Worm (Caenorhabditis elegans) whole organism, young adult: Measurements from ENCODE around the gene lec-11.
"Not testable (repeated sequence)": the region's sequence is repeated elsewhere in the genome, so short reads cannot be mapped to it uniquely, and the experiment has no call there.

ENCODE experiments used
- C17E4.6 ChIP-seq: fragments of 200-800 bp; sonication (Bioruptor generic); IDR thresholded peaks from 2 replicates; pipeline ENCODE4 v1.3.6; 2022; ENCODE audit warnings: missing genetic modification reagents, missing genetic modification characterization, missing compliant biosample characterization
- D2030.7 ChIP-seq: fragments of 200-800 bp; sonication (Bioruptor generic); IDR thresholded peaks from 2 replicates; pipeline ENCODE4 v1.3.6; 2022; ENCODE audit warnings: missing genetic modification reagents, missing genetic modification characterization, missing compliant biosample characterization
- F23B12.7 ChIP-seq: sonication (generic microtip); optimal IDR thresholded peaks from 2 replicates; lab custom pipeline; 2017; ENCODE audit warnings: missing genetic modification characterization, mild to moderate bottlenecking, missing compliant biosample characterization, antibody characterized with exemption, moderate library complexity; ENCODE audit not compliant: insufficient read depth
- F33H1.4 ChIP-seq: fragments of 200-800 bp; sonication (Bioruptor generic); IDR thresholded peaks from 2 replicates; pipeline ENCODE4 v1.3.6; 2022; ENCODE audit warnings: missing genetic modification reagents, missing genetic modification characterization, missing compliant biosample characterization
- F57A8.1 ChIP-seq: fragments of 200-800 bp; sonication (Bioruptor generic); optimal IDR thresholded peaks from 2 replicates; lab custom pipeline; 2018; ENCODE audit warnings: mild to moderate bottlenecking, missing genetic modification characterization, moderate library complexity, missing compliant biosample characterization
- K12H6.12 ChIP-seq: fragments of 200-800 bp; sonication (Bioruptor generic); optimal IDR thresholded peaks from 2 replicates; lab custom pipeline; 2018; ENCODE audit warnings: mild to moderate bottlenecking, missing genetic modification characterization, missing compliant biosample characterization
- Y53F4B.3 ChIP-seq: fragments of 200-800 bp; sonication (Bioruptor generic); IDR thresholded peaks from 2 replicates; pipeline ENCODE4 v1.3.6; 2022; ENCODE audit warnings: missing genetic modification reagents, missing genetic modification characterization, missing compliant biosample characterization
- Y79H2A.3 ChIP-seq: fragments of 200-800 bp; sonication (Bioruptor generic); conservative IDR thresholded peaks from 2 replicates; pipeline ENCODE4 v1.3.6; 2022; ENCODE audit warnings: missing genetic modification reagents, missing genetic modification characterization, missing compliant biosample characterization
- akir-1 ChIP-seq: fragments of 200-800 bp; sonication (Bioruptor generic); optimal IDR thresholded peaks from 2 replicates; lab custom pipeline; 2018; ENCODE audit warnings: mild to moderate bottlenecking, missing genetic modification characterization, moderate library complexity, missing compliant biosample characterization
- cebp-1 ChIP-seq, 2 experiments: fragments of 200-800 bp in 1 of 2; sonication (Bioruptor generic) in 1 of 2; sonication (generic microtip) in 1 of 2; IDR thresholded peaks in 1 of 2; optimal IDR thresholded peaks in 1 of 2; 2 replicates each; pipeline versions ENCODE4 v1.3.6 to Lab custom; 2017 to 2022; ENCODE audit warnings: missing compliant biosample characterization in 2 of 2, missing genetic modification characterization in 2 of 2, mild to moderate bottlenecking in 1 of 2, missing genetic modification reagents in 1 of 2, moderate library complexity in 1 of 2
- cebp-2 ChIP-seq: fragments of 200-800 bp; sonication (Bioruptor generic); IDR thresholded peaks from 2 replicates; pipeline ENCODE4 v1.3.6; 2022; ENCODE audit warnings: missing genetic modification characterization, missing compliant biosample characterization
- ceh-100 ChIP-seq: fragments of 200-800 bp; sonication (Bioruptor generic); IDR thresholded peaks from 2 replicates; pipeline ENCODE4 v1.3.6; 2022; ENCODE audit warnings: missing genetic modification reagents, missing genetic modification characterization, missing compliant biosample characterization
- ceh-40 ChIP-seq: fragments of 200-800 bp; sonication (Bioruptor generic); IDR thresholded peaks from 2 replicates; pipeline ENCODE4 v1.3.6; 2022; ENCODE audit warnings: missing genetic modification characterization, missing compliant biosample characterization
- dpl-1 ChIP-seq: fragments of 150-350 bp; optimal IDR thresholded peaks from 2 replicates; lab custom pipeline; 2014; ENCODE audit warnings: missing biosample characterization, missing genetic modification reagents, missing genetic modification characterization
- efl-1 ChIP-seq: fragments of 150-350 bp; optimal IDR thresholded peaks from 2 replicates; lab custom pipeline; 2014; ENCODE audit warnings: missing biosample characterization, missing genetic modification reagents, missing genetic modification characterization
- egrh-3 ChIP-seq: fragments of 200-800 bp; sonication (Bioruptor generic); IDR thresholded peaks from 2 replicates; pipeline ENCODE4 v1.3.6; 2022; ENCODE audit warnings: missing genetic modification reagents, missing genetic modification characterization, missing compliant biosample characterization
- ekl-4 ChIP-seq: fragments of 200-800 bp; sonication (Bioruptor generic); IDR thresholded peaks from 2 replicates; pipeline ENCODE4 v1.3.6; 2022; ENCODE audit warnings: missing genetic modification reagents, missing genetic modification characterization, missing compliant biosample characterization
- gei-17 ChIP-seq: fragments of 200-800 bp; sonication (Bioruptor generic); optimal IDR thresholded peaks from 2 replicates; lab custom pipeline; 2018; ENCODE audit warnings: mild to moderate bottlenecking, missing genetic modification characterization, missing compliant biosample characterization
- hlh-12 ChIP-seq: sonication (generic microtip); optimal IDR thresholded peaks from 2 replicates; lab custom pipeline; 2016; ENCODE audit warnings: missing genetic modification characterization, missing compliant biosample characterization
- hlh-26 ChIP-seq: fragments of 200-800 bp; sonication (Bioruptor generic); conservative IDR thresholded peaks from 2 replicates; pipeline ENCODE4 v1.3.6; 2022; ENCODE audit warnings: missing genetic modification reagents, missing genetic modification characterization, missing compliant biosample characterization
- hmg-1.2 ChIP-seq: fragments of 200-800 bp; sonication (Bioruptor generic); IDR thresholded peaks from 2 replicates; pipeline ENCODE4 v1.3.6; 2022; ENCODE audit warnings: missing genetic modification reagents, missing genetic modification characterization, missing compliant biosample characterization
- let-526 ChIP-seq: fragments of 200-800 bp; sonication (Bioruptor generic); IDR thresholded peaks from 2 replicates; pipeline ENCODE4 v1.3.6; 2022; ENCODE audit warnings: missing genetic modification reagents, missing genetic modification characterization, missing compliant biosample characterization
- let-607 ChIP-seq, 2 experiments: fragments of 200-800 bp in 1 of 2; sonication (Bioruptor generic) in 1 of 2; sonication (generic microtip) in 1 of 2; optimal IDR thresholded peaks; 2 replicates each; lab custom pipeline; 2016 to 2018; ENCODE audit warnings: mild to moderate bottlenecking in 2 of 2, missing compliant biosample characterization in 2 of 2, missing genetic modification characterization in 2 of 2, moderate library complexity in 2 of 2, missing genotype in 1 of 2
- lin-35 ChIP-seq, 3 experiments: fragments of 150-350 bp in 2 of 3; sonication (generic microtip) in 1 of 3; optimal IDR thresholded peaks; 2 replicates each; lab custom pipeline; 2014 to 2018; ENCODE audit warnings: missing biosample characterization in 3 of 3, missing genetic modification characterization in 3 of 3, missing genetic modification reagents in 3 of 3
- lin-54 ChIP-seq: fragments of 200-800 bp; sonication (Bioruptor generic); optimal IDR thresholded peaks from 2 replicates; lab custom pipeline; 2018; ENCODE audit warnings: mild to moderate bottlenecking, missing genetic modification characterization, missing compliant biosample characterization
- madf-3 ChIP-seq: fragments of 200-800 bp; sonication (Bioruptor generic); IDR thresholded peaks from 2 replicates; pipeline ENCODE4 v1.3.6; 2022; ENCODE audit warnings: missing genetic modification reagents, missing genetic modification characterization, missing compliant biosample characterization
- madf-6 ChIP-seq: fragments of 200-800 bp; sonication (Bioruptor generic); IDR thresholded peaks from 2 replicates; pipeline ENCODE4 v1.3.6; 2022; ENCODE audit warnings: missing genetic modification reagents, missing genetic modification characterization, missing compliant biosample characterization
- mcd-1 ChIP-seq: fragments of 200-800 bp; sonication (Bioruptor generic); IDR thresholded peaks from 2 replicates; pipeline ENCODE4 v1.3.6; 2022; ENCODE audit warnings: missing genetic modification reagents, missing genetic modification characterization, missing compliant biosample characterization
- mel-28 ChIP-seq: sonication (generic microtip); optimal IDR thresholded peaks from 2 replicates; lab custom pipeline; 2016; ENCODE audit warnings: borderline replicate concordance, mild to moderate bottlenecking, missing genetic modification characterization, missing compliant biosample characterization
- mes-4 ChIP-seq: sonication (generic microtip); optimal IDR thresholded peaks from 2 replicates; lab custom pipeline; 2016; ENCODE audit warnings: missing genotype, missing genetic modification characterization, missing compliant biosample characterization
- mxl-1 ChIP-seq: sonication (generic microtip); optimal IDR thresholded peaks from 2 replicates; lab custom pipeline; 2016; ENCODE audit warnings: missing genetic modification characterization, missing compliant biosample characterization
- nhr-80 ChIP-seq: sonication (generic microtip); optimal IDR thresholded peaks from 2 replicates; lab custom pipeline; 2016; ENCODE audit warnings: missing genetic modification characterization, missing compliant biosample characterization
- rpc-1 ChIP-seq, 2 experiments: fragments of 150-350 bp in 1 of 2; sonication (generic microtip) in 1 of 2; optimal IDR thresholded peaks; 2 replicates each; lab custom pipeline; 2014 to 2018; ENCODE audit warnings: missing biosample characterization in 1 of 2, missing genetic modification characterization in 1 of 2, missing genetic modification reagents in 1 of 2, missing genotype in 1 of 2
- snpc-1.3 ChIP-seq: sonication (generic microtip); optimal IDR thresholded peaks from 2 replicates; lab custom pipeline; 2017; ENCODE audit warnings: missing genetic modification characterization, mild to moderate bottlenecking, missing compliant biosample characterization, antibody characterized with exemption, moderate library complexity, missing genotype, missing genetic modification reagents; ENCODE audit not compliant: insufficient read depth
- snpc-3.4 ChIP-seq: sonication (generic microtip); optimal IDR thresholded peaks from 2 replicates; lab custom pipeline; 2017; ENCODE audit warnings: missing genetic modification characterization, mild to moderate bottlenecking, missing compliant biosample characterization, antibody characterized with exemption, moderate library complexity, missing genotype, missing genetic modification reagents
- snpc-4 ChIP-seq, 5 experiments: fragments of 150-350 bp in 1 of 5; sonication (generic microtip) in 4 of 5; optimal IDR thresholded peaks; 2 replicates each; lab custom pipeline; 2014 to 2018; ENCODE audit warnings: missing genetic modification characterization in 5 of 5, missing biosample characterization in 3 of 5, antibody characterized with exemption in 2 of 5, mild to moderate bottlenecking in 2 of 5, missing compliant biosample characterization in 2 of 5, missing genotype in 2 of 5, moderate library complexity in 2 of 5, missing genetic modification reagents in 1 of 5
- tbp1 ChIP-seq: fragments of 200-800 bp; sonication (Bioruptor generic); optimal IDR thresholded peaks from 2 replicates; lab custom pipeline; 2018; ENCODE audit warnings: mild to moderate bottlenecking, missing genetic modification characterization, missing compliant biosample characterization
- zim-3 ChIP-seq: sonication (generic microtip); optimal IDR thresholded peaks from 2 replicates; lab custom pipeline; 2017; ENCODE audit warnings: mild to moderate bottlenecking, missing genetic modification characterization, moderate library complexity, missing compliant biosample characterization
- ztf-25 ChIP-seq: fragments of 200-800 bp; sonication (Bioruptor generic); IDR thresholded peaks from 2 replicates; pipeline ENCODE4 v1.3.6; 2022; ENCODE audit warnings: missing genetic modification reagents, missing genetic modification characterization, missing compliant biosample characterization
- ztf-6 ChIP-seq: fragments of 200-800 bp; sonication (Bioruptor generic); IDR thresholded peaks from 2 replicates; pipeline ENCODE4 v1.3.6; 2022; ENCODE audit warnings: missing genetic modification reagents, missing genetic modification characterization, missing compliant biosample characterization

lec-11 gene

DNA sequence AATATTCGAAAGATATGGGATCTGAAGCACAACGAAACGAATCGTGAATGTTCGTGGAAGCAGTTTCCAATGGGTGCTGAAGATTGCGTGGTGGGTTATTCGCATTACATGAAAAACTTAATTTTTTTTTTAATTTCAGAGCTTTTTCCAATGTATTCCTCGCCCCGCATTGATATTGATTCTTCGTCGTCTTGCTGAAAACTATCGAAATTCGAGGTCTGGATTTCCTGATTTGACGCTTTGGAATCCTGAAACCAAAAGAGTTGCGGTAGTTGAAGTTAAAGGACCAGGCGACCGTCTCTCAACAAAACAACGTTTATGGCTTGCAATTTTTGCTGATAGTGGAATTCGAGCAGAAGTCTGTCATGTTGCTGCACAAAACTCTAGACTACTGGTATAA is 37.9 kb downstream of the lec-11 start (continued):
- no peak for TF ChIP-seq mes-4 (tag; lab: Kevin White, UChicago)
- TF ChIP-seq akir-1 (GFP tag; lab: Kevin White, UChicago), result no peak
- no peak for TF ChIP-seq K12H6.12
- TF ChIP-seq D2030.7 (GFP tag; lab: Robert Waterston, UW), result no peak

- TF ChIP-seq snpc-4 (GFP tag; optimal IDR thresholded peaks at IDR 0.05; lab: Kevin White, UChicago); rpc-1 (optimal IDR thresholded peaks at IDR 0.05; lab: Kevin White, UChicago): not testable (repeated sequence)
- TF ChIP-seq snpc-4 (tag; optimal IDR thresholded peaks at IDR 0.05; lab: Kevin White, UChicago), result peak in 1 of 4 experiments; percentile 5
- TF ChIP-seq rpc-1 (tag; optimal IDR thresholded peaks at IDR 0.05; lab: Kevin White, UChicago), result peak; percentile 57
Observed at ce11 chrIV:6551359-6552031, 38.5 kb downstream of the lec-11 start.

DNA sequence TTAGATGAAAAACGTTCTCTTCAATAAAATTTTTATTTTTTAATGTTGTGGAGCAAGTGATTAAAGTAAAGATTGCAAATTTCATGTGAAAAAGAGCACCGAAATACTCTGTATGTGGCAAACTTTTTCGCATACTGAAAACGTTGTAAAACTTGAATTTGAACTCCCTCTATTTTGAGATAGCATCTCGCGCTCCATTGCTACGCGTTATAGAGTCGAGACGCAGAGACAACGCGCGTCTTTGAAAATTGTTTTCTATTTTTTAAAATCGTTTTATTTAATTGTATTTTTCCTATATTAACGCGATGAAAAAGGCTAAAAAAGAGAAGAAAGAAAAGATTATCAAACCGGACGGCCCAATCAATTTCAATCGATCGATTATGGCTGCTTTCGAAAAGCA is 41.3 kb downstream of the lec-11 start, which contains the start of gene fan-1:
TSS of gene fan-1 (plus strand) at position 78 of the 400 bp plus-strand sequence.
- TF ChIP-seq lin-54 (GFP tag; lab: Kevin White, UChicago), result peak; percentile 93
- no peak for TF ChIP-seq mxl-1 (tag; lab: Kevin White, UChicago)
- no peak for TF ChIP-seq ceh-100 (GFP tag; lab: Robert Waterston, UW)
- no peak for TF ChIP-seq madf-6 (GFP tag; lab: Robert Waterston, UW)
- peak; percentile 88 for TF ChIP-seq hmg-1.2 (GFP tag; lab: Robert Waterston, UW)
- TF ChIP-seq efl-1 (GFP tag; lab: Kevin White, UChicago), result peak; percentile 72
- no peak for TF ChIP-seq Y79H2A.3
- TF ChIP-seq gei-17 (GFP tag; lab: Kevin White, UChicago), result no peak
- peak; percentile 87 for TF ChIP-seq mcd-1 (GFP tag; lab: Robert Waterston, UW)
- no peak for TF ChIP-seq snpc-4 (GFP tag; optimal IDR thresholded peaks at IDR 0.05; lab: Kevin White, UChicago)
- peak in 2 of 4 experiments; percentile 74 to 83 for TF ChIP-seq snpc-4 (tag; optimal IDR thresholded peaks at IDR 0.05; lab: Kevin White, UChicago)
- TF ChIP-seq snpc-3.4 (tag; lab: Kevin White, UChicago), result peak; percentile 37
- TF ChIP-seq madf-3 (GFP tag; lab: Robert Waterston, UW), result no peak
- no peak for TF ChIP-seq mel-28 (tag; lab: Kevin White, UChicago)
- peak; percentile 52 for TF ChIP-seq dpl-1 (GFP tag; lab: Kevin White, UChicago)
- TF ChIP-seq Y53F4B.3 (GFP tag; lab: Robert Waterston, UW), result no peak
- peak; percentile 18; the same call in 1 of the 2 replicates for TF ChIP-seq F33H1.4 (GFP tag; lab: Robert Waterston, UW)
- peak; percentile 27 for TF ChIP-seq snpc-1.3 (tag; lab: Kevin White, UChicago)
- no peak for TF ChIP-seq K12H6.12
- TF ChIP-seq lin-35 (GFP tag; optimal IDR thresholded peaks at IDR 0.05; lab: Kevin White, UChicago), result peak in 1 of 3 experiments; percentile 90
- TF ChIP-seq hlh-12 (tag; lab: Kevin White, UChicago), result no peak
- no peak for TF ChIP-seq cebp-1 (GFP tag; IDR thresholded peaks at IDR 0.05; lab: Robert Waterston, UW)
- peak; percentile 37 for TF ChIP-seq cebp-1 (tag; optimal IDR thresholded peaks at IDR 0.05; lab: Kevin White, UChicago)
- peak; percentile 26 for TF ChIP-seq tbp1 (GFP tag; lab: Kevin White, UChicago)

- TF ChIP-seq mxl-1 (tag; lab: Kevin White, UChicago), result no peak
- TF ChIP-seq ztf-6 (GFP tag; lab: Robert Waterston, UW), result no peak
- no peak for TF ChIP-seq zim-3
- no peak for TF ChIP-seq egrh-3
- no peak for TF ChIP-seq F57A8.1 (GFP tag; lab: Kevin White, UChicago)
- no peak for TF ChIP-seq hlh-26 (GFP tag; lab: Robert Waterston, UW)
- TF ChIP-seq hlh-12 (tag; lab: Kevin White, UChicago), result no peak
- no peak for TF ChIP-seq ztf-25 (GFP tag; lab: Robert Waterston, UW)
- no peak for TF ChIP-seq ekl-4 (GFP tag; lab: Robert Waterston, UW)
- TF ChIP-seq F23B12.7 (tag; lab: Kevin White, UChicago), result no peak
- TF ChIP-seq nhr-80 (tag; lab: Kevin White, UChicago), result no peak
- no peak for TF ChIP-seq cebp-2 (GFP tag; lab: Robert Waterston, UW)
- TF ChIP-seq ceh-40 (GFP tag; lab: Robert Waterston, UW), result no peak
- TF ChIP-seq let-607 (tag; optimal IDR thresholded peaks at IDR 0.05; lab: Kevin White, UChicago), result no peak
- TF ChIP-seq let-526 (GFP tag; lab: Robert Waterston, UW), result no peak
- no peak for TF ChIP-seq C17E4.6 (GFP tag; lab: Robert Waterston, UW)
Observed at ce11 chrIV:6547397-6547796, 42.6 kb downstream of the lec-11 start.
